Fruit fly (Drosophila melanogaster) whole organism, wandering third instar larva: ENCODE results near the gene CG10725.

Source experiments
- Abd-B ChIP-seq: fragments of >200 bp; optimal IDR thresholded peaks from 2 replicates; lab custom pipeline; 2017; ENCODE audit warnings: missing biosample characterization, missing genetic modification characterization
- CG32264 ChIP-seq: fragments of 200-800 bp; sonication (Bioruptor generic); optimal IDR thresholded peaks from 2 replicates; lab custom pipeline; 2016; ENCODE audit warnings: missing biosample characterization, missing genetic modification characterization
- CG9705 ChIP-seq: fragments of 200-800 bp; sonication (Bioruptor generic); optimal IDR thresholded peaks from 2 replicates; lab custom pipeline; 2018; ENCODE audit warnings: missing biosample characterization, mild to moderate bottlenecking, missing genetic modification characterization
- CrebA ChIP-seq: fragments of 200-800 bp; sonication (Bioruptor generic); optimal IDR thresholded peaks from 2 replicates; lab custom pipeline; 2016; ENCODE audit warnings: missing biosample characterization, mild to moderate bottlenecking, missing genetic modification characterization, borderline replicate concordance
- Dfd ChIP-seq: fragments of >200 bp; optimal IDR thresholded peaks from 2 replicates; lab custom pipeline; 2017; ENCODE audit warnings: missing biosample characterization, missing genetic modification characterization
- Dif ChIP-seq: fragments of 200-275, 200-300 bp; sonication (Bioruptor generic); optimal IDR thresholded peaks from 2 replicates; lab custom pipeline; 2018; ENCODE audit warnings: missing biosample characterization, missing genetic modification characterization; ENCODE audit not compliant: partially characterized antibody
- GATAd ChIP-seq: sonication (Bioruptor generic); optimal IDR thresholded peaks from 2 replicates; lab custom pipeline; 2016; ENCODE audit warnings: missing biosample characterization, missing genetic modification characterization
- HLH106 ChIP-seq: fragments of 200-800 bp; optimal IDR thresholded peaks from 3 replicates; lab custom pipeline; 2019; ENCODE audit warnings: missing biosample characterization, mild to moderate bottlenecking, missing genetic modification characterization, moderate library complexity
- Hnf4 ChIP-seq: fragments of 200-800 bp; sonication (Bioruptor generic); optimal IDR thresholded peaks from 2 replicates; lab custom pipeline; 2016; ENCODE audit warnings: missing biosample characterization, mild to moderate bottlenecking, missing genetic modification characterization
- Hr78 ChIP-seq: fragments of >200 bp; optimal IDR thresholded peaks from 2 replicates; lab custom pipeline; 2017; ENCODE audit warnings: missing biosample characterization, missing genetic modification characterization
- Hr83 ChIP-seq: fragments of 200-300 bp; sonication (Bioruptor generic); optimal IDR thresholded peaks from 2 replicates; lab custom pipeline; 2016; ENCODE audit warnings: missing biosample characterization, mild to moderate bottlenecking, missing genetic modification characterization, moderate library complexity; ENCODE audit not compliant: poor library complexity, severe bottlenecking
- Jra ChIP-seq: sonication (Bioruptor generic); optimal IDR thresholded peaks from 2 replicates; lab custom pipeline; 2016; ENCODE audit warnings: missing biosample characterization, missing genetic modification characterization
- Mio ChIP-seq: sonication (Bioruptor generic); optimal IDR thresholded peaks from 2 replicates; lab custom pipeline; 2016; ENCODE audit warnings: missing biosample characterization, missing genetic modification characterization
- Myc ChIP-seq: fragments of >200 bp; optimal IDR thresholded peaks from 2 replicates; lab custom pipeline; 2017
- N ChIP-seq: fragments of >200 bp; optimal IDR thresholded peaks from 2 replicates; lab custom pipeline; 2018; ENCODE audit warnings: missing biosample characterization, missing external identifiers, missing genetic modification characterization
- OdsH ChIP-seq: fragments of 200-800 bp; sonication (Bioruptor generic); optimal IDR thresholded peaks from 2 replicates; lab custom pipeline; 2016; ENCODE audit warnings: missing biosample characterization, mild to moderate bottlenecking, missing genetic modification characterization
- Rel ChIP-seq, 2 experiments: fragments of 200-800 bp; sonication (Bioruptor generic) in 1 of 2; optimal IDR thresholded peaks; 2 replicates in 1 of 2; 3 replicates in 1 of 2; lab custom pipeline; 2016 to 2019; ENCODE audit warnings: mild to moderate bottlenecking in 2 of 2, missing biosample characterization in 2 of 2, missing genetic modification characterization in 2 of 2, moderate library complexity in 1 of 2
- Sp1 ChIP-seq: fragments of 200-800 bp; sonication (Bioruptor generic); optimal IDR thresholded peaks from 3 replicates; lab custom pipeline; 2019; ENCODE audit warnings: missing biosample characterization, mild to moderate bottlenecking, missing genetic modification characterization, moderate library complexity
- Vsx2 ChIP-seq: fragments of 200-300, 225-300 bp; sonication (Bioruptor generic); optimal IDR thresholded peaks from 2 replicates; lab custom pipeline; 2018; ENCODE audit warnings: missing biosample characterization, missing genetic modification characterization; ENCODE audit not compliant: partially characterized antibody
- br ChIP-seq: fragments of 200-800 bp; sonication (Bioruptor generic); optimal IDR thresholded peaks from 2 replicates; lab custom pipeline; 2016; ENCODE audit warnings: missing biosample characterization, missing genetic modification characterization
- brk ChIP-seq: fragments of 200-800 bp; sonication (Bioruptor generic); optimal IDR thresholded peaks from 2 replicates; lab custom pipeline; 2016; ENCODE audit warnings: missing biosample characterization, mild to moderate bottlenecking, missing genetic modification characterization
- dl ChIP-seq, 2 experiments: fragments of 175-275, 200-275 bp in 1 of 2; fragments of 200-275 bp in 1 of 2; sonication (Bioruptor generic); optimal IDR thresholded peaks; lab custom pipeline; 2018; ENCODE audit warnings: mild to moderate bottlenecking in 2 of 2, missing biosample characterization in 2 of 2, missing genetic modification characterization in 2 of 2, moderate library complexity in 2 of 2; ENCODE audit not compliant: partially characterized antibody in 2 of 2, insufficient read depth in 1 of 2
- dmrt93B ChIP-seq: fragments of 200-800 bp; sonication (Bioruptor generic); optimal IDR thresholded peaks from 2 replicates; lab custom pipeline; 2018; ENCODE audit warnings: missing biosample characterization, mild to moderate bottlenecking, missing genetic modification characterization
- dsf ChIP-seq: sonication (Bioruptor generic); optimal IDR thresholded peaks from 2 replicates; lab custom pipeline; 2016; ENCODE audit warnings: missing biosample characterization, missing genetic modification characterization, borderline replicate concordance
- ey ChIP-seq: fragments of 200-800 bp; sonication (Bioruptor generic); optimal IDR thresholded peaks from 2 replicates; lab custom pipeline; 2016; ENCODE audit warnings: missing biosample characterization, missing genetic modification characterization
- foxo ChIP-seq, 2 experiments: fragments of 200-800 bp; sonication (Bioruptor generic); optimal IDR thresholded peaks; 2 replicates in 1 of 2; 3 replicates in 1 of 2; lab custom pipeline; 2016 to 2017; ENCODE audit warnings: missing biosample characterization in 2 of 2, missing genetic modification characterization in 2 of 2
- fru ChIP-seq: fragments of 200-800 bp; sonication (Bioruptor generic); optimal IDR thresholded peaks from 3 replicates; lab custom pipeline; 2016; ENCODE audit warnings: missing biosample characterization, mild to moderate bottlenecking, missing genetic modification characterization
- h ChIP-seq: fragments of 200-800 bp; sonication (Bioruptor generic); optimal IDR thresholded peaks from 3 replicates; lab custom pipeline; 2016; ENCODE audit warnings: missing biosample characterization, mild to moderate bottlenecking, missing genetic modification characterization
- jim ChIP-seq: fragments of 175-275, 200-325 bp; sonication (Bioruptor generic); optimal IDR thresholded peaks from 2 replicates; lab custom pipeline; 2016; ENCODE audit warnings: missing biosample characterization, mild to moderate bottlenecking, missing genetic modification characterization
- lola ChIP-seq: fragments of >200 bp; optimal IDR thresholded peaks from 2 replicates; lab custom pipeline; 2017; ENCODE audit warnings: missing biosample characterization, missing genetic modification characterization
- pan ChIP-seq: fragments of >200 bp; optimal IDR thresholded peaks from 2 replicates; lab custom pipeline; 2017
- psq ChIP-seq: fragments of 200-800 bp; sonication (Bioruptor generic); optimal IDR thresholded peaks from 3 replicates; lab custom pipeline; 2017; ENCODE audit warnings: missing biosample characterization, mild to moderate bottlenecking, missing genetic modification characterization, moderate library complexity
- rgr ChIP-seq: fragments of 200-800 bp; sonication (Bioruptor generic); optimal IDR thresholded peaks from 3 replicates; lab custom pipeline; 2016; ENCODE audit warnings: missing biosample characterization, mild to moderate bottlenecking, missing genetic modification characterization
- sage ChIP-seq: fragments of 200-800 bp; sonication (Bioruptor generic); optimal IDR thresholded peaks from 2 replicates; lab custom pipeline; 2016; ENCODE audit warnings: missing biosample characterization, mild to moderate bottlenecking, missing genetic modification characterization
- sv ChIP-seq: fragments of 200-800 bp; sonication (Bioruptor generic); optimal IDR thresholded peaks from 3 replicates; lab custom pipeline; 2016; ENCODE audit warnings: missing biosample characterization, missing genetic modification characterization
- tai ChIP-seq: sonication (Bioruptor generic); optimal IDR thresholded peaks from 2 replicates; lab custom pipeline; 2016; ENCODE audit warnings: missing biosample characterization, missing genetic modification characterization
- usp ChIP-seq: fragments of >200 bp; optimal IDR thresholded peaks from 2 replicates; lab custom pipeline; 2017; ENCODE audit warnings: missing biosample characterization, missing genetic modification characterization
- woc ChIP-seq: sonication (Bioruptor generic); optimal IDR thresholded peaks from 2 replicates; lab custom pipeline; 2016; ENCODE audit warnings: missing biosample characterization, mild to moderate bottlenecking, missing genetic modification characterization

CG10725 gene

DNA sequence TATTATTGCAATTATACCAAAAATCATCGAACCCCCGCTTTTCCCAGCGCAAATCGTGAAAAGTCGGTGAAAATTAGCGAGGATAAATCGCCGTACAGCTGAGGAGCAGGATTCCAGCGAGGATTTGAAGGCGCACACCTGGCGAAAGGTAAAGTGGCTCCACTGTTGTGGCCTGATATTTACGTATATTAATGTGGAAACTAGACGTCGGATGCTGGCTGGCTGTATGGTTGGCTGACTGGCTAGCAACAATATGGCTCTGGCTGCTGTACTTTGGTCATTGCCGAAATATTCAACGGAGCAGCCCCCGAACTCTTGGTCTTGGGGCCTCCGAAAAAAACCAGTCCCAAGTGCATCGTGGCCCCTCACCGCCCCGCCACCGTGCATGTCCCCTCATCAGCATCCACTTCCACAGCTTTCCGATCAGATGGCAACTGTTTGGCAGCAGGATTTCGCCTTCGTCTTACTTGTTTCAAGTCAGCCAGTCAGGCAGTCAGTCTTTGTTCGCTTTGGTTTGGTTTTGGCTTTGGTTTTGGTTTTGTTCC lies 49.2 kb downstream of the CG10725 start:
- TF ChIP-seq usp (GFP tag; lab: Kevin White, UChicago) (no peak), Rel (GFP tag; optimal IDR thresholded peaks at IDR 0.05; lab: Kevin White, UChicago) (no peak), Rel (tag; optimal IDR thresholded peaks at IDR 0.05; lab: Kevin White, UChicago) (no peak), rgr (GFP tag; lab: Kevin White, UChicago) (no peak), sv (no peak), HLH106 (tag; lab: Kevin White, UChicago) (no peak)
- TF ChIP-seq, all 38 proteins: peak for 0

DNA sequence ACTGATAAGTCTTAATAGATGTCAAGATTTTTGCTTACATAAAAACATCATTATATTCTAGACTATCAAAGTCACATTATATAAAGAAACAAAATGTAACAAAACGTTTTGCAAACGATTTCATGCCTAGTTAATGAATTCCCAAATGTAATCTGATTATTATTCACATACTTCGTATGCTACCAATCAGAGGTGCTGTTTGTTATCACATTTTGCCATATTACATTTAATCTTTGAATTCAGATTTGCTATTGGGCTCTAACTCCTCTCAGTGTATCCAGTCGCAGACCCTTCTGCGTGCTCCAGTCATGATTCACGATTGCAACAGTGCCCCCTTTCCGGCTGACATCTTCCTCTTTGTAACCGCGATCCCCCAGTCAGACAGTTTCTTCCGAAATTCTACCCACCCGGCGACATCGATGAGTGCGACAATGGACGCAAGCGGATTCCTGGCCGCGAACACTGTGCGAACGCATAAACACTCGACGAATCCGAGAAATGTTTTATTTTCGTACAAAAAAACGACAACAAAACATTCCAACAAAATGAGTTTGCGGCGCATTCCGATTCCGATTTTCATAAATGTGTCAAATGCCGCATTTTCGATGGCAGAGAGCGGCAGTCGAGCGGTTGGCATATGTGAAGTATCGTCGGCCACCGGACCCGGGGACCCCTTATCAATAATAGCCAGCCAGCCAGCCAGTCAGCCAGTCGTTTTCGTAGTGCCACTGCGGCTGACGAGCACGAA lies 50.5 kb downstream of the CG10725 start:
- peak; percentile 30 for TF ChIP-seq OdsH (GFP tag; lab: Kevin White, UChicago)
- TF ChIP-seq dsf, result no peak
- peak; percentile 9 for TF ChIP-seq HLH106 (tag; lab: Kevin White, UChicago)
- TF ChIP-seq Sp1 (GFP tag; lab: Kevin White, UChicago), result peak; percentile 33
- no peak for TF ChIP-seq brk
- no peak for TF ChIP-seq CG32264 (GFP tag; lab: Kevin White, UChicago)
- TF ChIP-seq Jra (GFP tag; lab: Kevin White, UChicago), result peak; percentile 34
- peak; percentile 48 for TF ChIP-seq br
- TF ChIP-seq Rel (GFP tag; optimal IDR thresholded peaks at IDR 0.05; lab: Kevin White, UChicago), result no peak
- TF ChIP-seq Rel (tag; optimal IDR thresholded peaks at IDR 0.05; lab: Kevin White, UChicago), result peak; percentile 37
- TF ChIP-seq jim (GFP tag; lab: Kevin White, UChicago), result no peak
- TF ChIP-seq rgr (GFP tag; lab: Kevin White, UChicago), result peak; percentile 38
- TF ChIP-seq Vsx2 (GFP tag; lab: Kevin White, UChicago), result no peak
- TF ChIP-seq lola, result no peak
- no peak for TF ChIP-seq CrebA
- no peak for TF ChIP-seq Hnf4 (GFP tag; lab: Kevin White, UChicago)
- no peak for TF ChIP-seq sage (GFP tag; lab: Kevin White, UChicago)
- no peak for TF ChIP-seq N (GFP tag; lab: Kevin White, UChicago)
- no peak for TF ChIP-seq Dfd
- no peak for TF ChIP-seq dl (GFP tag; optimal IDR thresholded peaks at IDR 0.05; lab: Kevin White, UChicago; ENCODE audit: insufficient read depth in 1 of 2, partially characterized antibody in 2 of 2)
- TF ChIP-seq GATAd (GFP tag; lab: Kevin White, UChicago), result no peak
- peak; percentile 71 for TF ChIP-seq woc (GFP tag; lab: Kevin White, UChicago)
- peak in 1 of 2 experiments; percentile 52 for TF ChIP-seq foxo (GFP tag; optimal IDR thresholded peaks at IDR 0.05; lab: Kevin White, UChicago)
- peak; percentile 39 for TF ChIP-seq ey (GFP tag; lab: Kevin White, UChicago)
- TF ChIP-seq sv, result no peak
- no peak for TF ChIP-seq Hr78
- TF ChIP-seq Myc (lab: Kevin White, UChicago), result no peak
- no peak for TF ChIP-seq usp (GFP tag; lab: Kevin White, UChicago)
- no peak for TF ChIP-seq CG9705 (GFP tag; lab: Kevin White, UChicago)
- TF ChIP-seq pan, result no peak
- TF ChIP-seq tai (GFP tag; lab: Kevin White, UChicago), result no peak
- TF ChIP-seq dmrt93B (GFP tag; lab: Kevin White, UChicago), result peak; percentile 38
- no peak for TF ChIP-seq h (GFP tag; lab: Kevin White, UChicago)
- TF ChIP-seq Abd-B (GFP tag; lab: Kevin White, UChicago), result no peak
- TF ChIP-seq Hr83 (GFP tag; lab: Kevin White, UChicago), result no peak
- peak; percentile 10 for TF ChIP-seq Mio
- peak; percentile 8 for TF ChIP-seq Dif
- TF ChIP-seq fru (GFP tag; lab: Kevin White, UChicago), result peak; percentile 35
- TF ChIP-seq psq (GFP tag; lab: Kevin White, UChicago), result peak; percentile 3
